Fruit fly (Drosophila melanogaster): ENCODE measurements around the gene osa.
"Not testable (repeated sequence)": the region's sequence is repeated elsewhere in the genome, so short reads cannot be mapped to it uniquely, and the experiment has no call there.

DNA sequence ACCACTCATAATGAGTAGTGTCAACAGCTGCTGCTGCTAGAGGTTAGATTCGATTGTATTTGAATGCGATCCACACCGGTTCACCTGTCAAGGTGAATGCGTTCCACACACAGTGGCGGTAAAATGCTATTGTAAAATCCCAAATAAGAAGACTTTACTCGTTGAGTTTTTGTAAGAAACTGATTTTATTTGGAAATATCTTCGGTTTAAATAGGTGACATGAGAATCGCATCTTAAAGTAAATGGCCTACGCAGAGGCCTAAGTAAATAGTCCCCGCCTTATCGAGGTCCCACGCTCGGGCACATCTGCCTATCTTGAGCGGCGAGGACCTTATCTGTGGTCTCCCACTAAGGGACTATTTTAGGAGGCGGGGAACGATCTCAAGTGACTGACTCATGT is 44.9 kb upstream of the osa start, which contains the start of gene TyrR:
- not testable (repeated sequence) for TF ChIP-seq Pif1A (GFP tag; optimal IDR thresholded peaks at IDR 0.05); fd96Ca (GFP tag; IDR thresholded peaks at IDR 0.05); CG12605 (GFP tag; IDR thresholded peaks at IDR 0.05); CG17806 (tag; optimal IDR thresholded peaks at IDR 0.05)

Measured in whole organism, pupa.